Fruit fly (Drosophila melanogaster): ENCODE data around the gene CG14218.

The CG14218 gene

dm6 chrX:19603953-19604352 is 22.2 kb upstream of the CG14218 start:
- TF ChIP-seq kay (GFP tag; ENCODE audit: borderline replicate concordance) (no peak), CG5204 (GFP tag; optimal IDR thresholded peaks at IDR 0.05) (peak; percentile 2), CG11617 (GFP tag; optimal IDR thresholded peaks at IDR 0.05) (no peak), CG7045 (GFP tag; optimal IDR thresholded peaks at IDR 0.05) (peak; percentile 14), toe (GFP tag; optimal IDR thresholded peaks at IDR 0.05) (no peak), cic (GFP tag; optimal IDR thresholded peaks at IDR 0.05) (no peak)

dm6 chrX:19602483-19602882 is 20.7 kb upstream of the CG14218 start:
- no peak for TF ChIP-seq Crg-1 (GFP tag; optimal IDR thresholded peaks at IDR 0.05)
- TF ChIP-seq kay (GFP tag; ENCODE audit: borderline replicate concordance): no peak
- TF ChIP-seq Mnt (GFP tag; optimal IDR thresholded peaks at IDR 0.05): no peak
- TF ChIP-seq CG7045 (GFP tag; optimal IDR thresholded peaks at IDR 0.05): no peak
- TF ChIP-seq bab1 (GFP tag; optimal IDR thresholded peaks at IDR 0.05): no peak
- TF ChIP-seq CG11617 (GFP tag; optimal IDR thresholded peaks at IDR 0.05): no peak
- no peak for TF ChIP-seq CG12768 (GFP tag; optimal IDR thresholded peaks at IDR 0.05)
- no peak for TF ChIP-seq cic (GFP tag; optimal IDR thresholded peaks at IDR 0.05)

dm6 chrX:19601644-19602043 is 19.9 kb upstream of the CG14218 start, which contains the start of gene CG14220:
CG14220 (minus strand) TSS chrX:19601851.
- TF ChIP-seq CG7045 (GFP tag; optimal IDR thresholded peaks at IDR 0.05) (no peak), tj (GFP tag; optimal IDR thresholded peaks at IDR 0.05) (peak; percentile 42), Clk (GFP tag; optimal IDR thresholded peaks at IDR 0.05) (no peak), bab1 (GFP tag; optimal IDR thresholded peaks at IDR 0.05) (peak; percentile 49), CG5204 (GFP tag; optimal IDR thresholded peaks at IDR 0.05) (no peak), CG33017 (tag; optimal IDR thresholded peaks at IDR 0.05) (no peak), Hr96 (GFP tag; optimal IDR thresholded peaks at IDR 0.05) (no peak), kay (GFP tag; ENCODE audit: borderline replicate concordance) (no peak), Crg-1 (GFP tag; optimal IDR thresholded peaks at IDR 0.05) (peak; percentile 23), toe (GFP tag; optimal IDR thresholded peaks at IDR 0.05) (no peak), CG14711 (tag; optimal IDR thresholded peaks at IDR 0.05) (peak; percentile 94), cnc (optimal IDR thresholded peaks at IDR 0.05) (no peak), pad (GFP tag; optimal IDR thresholded peaks at IDR 0.05) (peak; percentile 11), Mnt (GFP tag; optimal IDR thresholded peaks at IDR 0.05) (peak; percentile 57), CG7101 (tag; optimal IDR thresholded peaks at IDR 0.05) (peak; percentile 36), CG11617 (GFP tag; optimal IDR thresholded peaks at IDR 0.05) (no peak), CG1620 (GFP tag; optimal IDR thresholded peaks at IDR 0.05) (peak; percentile 8), ovo (GFP tag; optimal IDR thresholded peaks at IDR 0.05) (peak; percentile 10), cic (GFP tag; optimal IDR thresholded peaks at IDR 0.05) (peak; percentile 29), CG12768 (GFP tag; optimal IDR thresholded peaks at IDR 0.05) (no peak)

dm6 chrX:19598503-19598902 is 16.7 kb upstream of the CG14218 start:
- TF ChIP-seq CG33017 (tag; optimal IDR thresholded peaks at IDR 0.05): no peak
- no peak for TF ChIP-seq Crg-1 (GFP tag; optimal IDR thresholded peaks at IDR 0.05)

- TF ChIP-seq CG12768 (GFP tag; optimal IDR thresholded peaks at IDR 0.05) (peak; percentile 79), Crg-1 (GFP tag; optimal IDR thresholded peaks at IDR 0.05) (peak; percentile 98), CG11617 (GFP tag; optimal IDR thresholded peaks at IDR 0.05) (peak; percentile 98), Hr96 (GFP tag; optimal IDR thresholded peaks at IDR 0.05) (peak; percentile 95), cnc (optimal IDR thresholded peaks at IDR 0.05) (no peak), CG1620 (GFP tag; optimal IDR thresholded peaks at IDR 0.05) (peak; percentile 98), toe (GFP tag; optimal IDR thresholded peaks at IDR 0.05) (peak; percentile 77), tj (GFP tag; optimal IDR thresholded peaks at IDR 0.05) (peak; percentile 88), pad (GFP tag; optimal IDR thresholded peaks at IDR 0.05) (peak; percentile 86), CG5204 (GFP tag; optimal IDR thresholded peaks at IDR 0.05) (peak; percentile 85), CG7045 (GFP tag; optimal IDR thresholded peaks at IDR 0.05) (peak; percentile 82), ovo (GFP tag; optimal IDR thresholded peaks at IDR 0.05) (peak; percentile 97), CG7101 (tag; optimal IDR thresholded peaks at IDR 0.05) (peak; percentile 95), bab1 (GFP tag; optimal IDR thresholded peaks at IDR 0.05) (peak; percentile 96), cic (GFP tag; optimal IDR thresholded peaks at IDR 0.05) (peak; percentile 34), Clk (GFP tag; optimal IDR thresholded peaks at IDR 0.05) (peak; percentile 34), CG14711 (tag; optimal IDR thresholded peaks at IDR 0.05) (peak; percentile 70), kay (GFP tag; ENCODE audit: borderline replicate concordance) (peak; percentile 58), Mnt (GFP tag; optimal IDR thresholded peaks at IDR 0.05) (peak; percentile 96), CG33017 (tag; optimal IDR thresholded peaks at IDR 0.05) (peak; percentile 78)
These were observed 16.0 kb upstream of the CG14218 start, which contains the start of gene RpS10b for dm6 chrX:19597684-19598363. RpS10b (plus strand) TSS chrX:19598031.

dm6 chrX:19595862-19596261 is 14.1 kb upstream of the CG14218 start:
- TF ChIP-seq Clk (GFP tag; optimal IDR thresholded peaks at IDR 0.05): no peak
- no peak for TF ChIP-seq Mnt (GFP tag; optimal IDR thresholded peaks at IDR 0.05)

dm6 chrX:19592309-19592708 is 10.5 kb upstream of the CG14218 start, which contains the start of gene CG14205:
CG14205 (plus strand) TSS chrX:19592609.
- TF ChIP-seq tj (GFP tag; optimal IDR thresholded peaks at IDR 0.05) (no peak), toe (GFP tag; optimal IDR thresholded peaks at IDR 0.05) (no peak), CG7045 (GFP tag; optimal IDR thresholded peaks at IDR 0.05) (no peak), CG11617 (GFP tag; optimal IDR thresholded peaks at IDR 0.05) (no peak), CG33017 (tag; optimal IDR thresholded peaks at IDR 0.05) (no peak), CG14711 (tag; optimal IDR thresholded peaks at IDR 0.05) (no peak), ovo (GFP tag; optimal IDR thresholded peaks at IDR 0.05) (no peak)
